Fruit fly (Drosophila melanogaster) whole organism, adult: Measurements from ENCODE around the gene anox.

Experiments used
- CG11617 ChIP-seq: fragments of 200-800 bp; sonication (Bioruptor generic); optimal IDR thresholded peaks from 2 replicates; lab custom pipeline; 2017; ENCODE audit warnings: mild to moderate bottlenecking, missing biosample characterization, missing genetic modification reagents, missing genetic modification characterization
- CG12768 ChIP-seq: fragments of 200-800 bp; sonication (Bioruptor generic); optimal IDR thresholded peaks from 2 replicates; lab custom pipeline; 2017; ENCODE audit warnings: missing biosample characterization, missing genetic modification characterization, mild to moderate bottlenecking, moderate library complexity, missing genetic modification reagents

- TF ChIP-seq CG11617 (GFP tag; lab: Kevin White, UChicago): no peak
- no peak for TF ChIP-seq CG12768 (GFP tag; lab: Kevin White, UChicago)
Measured at dm6 chrX:21279311-21279890, 39.7 kb downstream of the anox start.
